Worm (Caenorhabditis elegans): ENCODE data around the gene F33G12.6.

The F33G12.6 gene

ce11 chrII:5056254-5056653 is 6.5 kb downstream of the F33G12.6 start:
- TF ChIP-seq snpc-4 (tag; optimal IDR thresholded peaks at IDR 0.05): no peak
- peak; percentile 2 for TF ChIP-seq elt-2 (tag; optimal IDR thresholded peaks at IDR 0.05)

- TF ChIP-seq unc-62 (GFP tag; optimal IDR thresholded peaks at IDR 0.05) (no peak), elt-2 (tag; optimal IDR thresholded peaks at IDR 0.05) (peak; percentile 90), unc-39 (tag; optimal IDR thresholded peaks at IDR 0.05) (no peak), nhr-28 (tag; optimal IDR thresholded peaks at IDR 0.05) (no peak), nhr-76 (tag; optimal IDR thresholded peaks at IDR 0.05) (no peak), nfya-1 (tag; optimal IDR thresholded peaks at IDR 0.05; ENCODE audit: insufficient read depth) (peak; percentile 43), mdl-1 (tag; optimal IDR thresholded peaks at IDR 0.05) (no peak), fkh-2 (tag; optimal IDR thresholded peaks at IDR 0.05) (no peak), nhr-11 (tag; optimal IDR thresholded peaks at IDR 0.05) (no peak), nhr-77 (tag; optimal IDR thresholded peaks at IDR 0.05) (no peak), lin-39 (tag; optimal IDR thresholded peaks at IDR 0.05) (peak; percentile 21), ztf-4 (tag; optimal IDR thresholded peaks at IDR 0.05) (no peak), nhr-67 (tag; optimal IDR thresholded peaks at IDR 0.05) (no peak), nhr-237 (tag; optimal IDR thresholded peaks at IDR 0.05) (no peak), nhr-23 (tag; optimal IDR thresholded peaks at IDR 0.05) (peak; percentile 46), egl-5 (tag; optimal IDR thresholded peaks at IDR 0.05) (peak; percentile 61), snpc-4 (tag; optimal IDR thresholded peaks at IDR 0.05) (peak; percentile 99), elt-1 (tag; optimal IDR thresholded peaks at IDR 0.05) (no peak), fkh-10 (GFP tag; optimal IDR thresholded peaks at IDR 0.05) (no peak), nhr-12 (tag; optimal IDR thresholded peaks at IDR 0.05) (no peak), hmg-11 (tag; optimal IDR thresholded peaks at IDR 0.05) (peak; percentile 67), fos-1 (tag; optimal IDR thresholded peaks at IDR 0.05) (no peak), aly-2 (tag; optimal IDR thresholded peaks at IDR 0.05) (no peak), elt-3 (tag; optimal IDR thresholded peaks at IDR 0.05) (no peak), pha-4 (tag; optimal IDR thresholded peaks at IDR 0.05) (peak; percentile 73), ceh-9 (tag; optimal IDR thresholded peaks at IDR 0.05) (no peak), mml-1 (tag; optimal IDR thresholded peaks at IDR 0.05) (no peak), ceh-16 (tag; optimal IDR thresholded peaks at IDR 0.05) (no peak), egl-27 (tag; optimal IDR thresholded peaks at IDR 0.05) (no peak), R02D3.7 (tag; optimal IDR thresholded peaks at IDR 0.05) (no peak), ztf-11 (tag; optimal IDR thresholded peaks at IDR 0.05) (no peak), lin-15B (tag; optimal IDR thresholded peaks at IDR 0.05) (peak; percentile 37), jun-1 (tag; optimal IDR thresholded peaks at IDR 0.05) (peak; percentile 9), pqm-1 (tag; optimal IDR thresholded peaks at IDR 0.05) (peak; percentile 9), eor-1 (tag; optimal IDR thresholded peaks at IDR 0.05) (no peak), zag-1 (tag; optimal IDR thresholded peaks at IDR 0.05) (no peak), tbx-2 (tag; optimal IDR thresholded peaks at IDR 0.05) (peak; percentile 51), nhr-25 (tag; optimal IDR thresholded peaks at IDR 0.05) (peak; percentile 79), nhr-43 (tag; optimal IDR thresholded peaks at IDR 0.05; ENCODE audit: poor library complexity, severe bottlenecking) (peak; percentile 84), lsy-12 (tag; optimal IDR thresholded peaks at IDR 0.05) (peak; percentile 71)
Observed at ce11 chrII:5057315-5057714, 7.6 kb downstream of the F33G12.6 start.

ce11 chrII:5058036-5058435 is 8.3 kb downstream of the F33G12.6 start, which contains the start of gene C27A2.12:
TSS of gene C27A2.12 (minus strand) at chrII:5058136.
- TF ChIP-seq fkh-2 (tag; optimal IDR thresholded peaks at IDR 0.05): no peak
- no peak for TF ChIP-seq ztf-4 (tag; optimal IDR thresholded peaks at IDR 0.05)
- no peak for TF ChIP-seq nfya-1 (tag; optimal IDR thresholded peaks at IDR 0.05; ENCODE audit: insufficient read depth)
- no peak for TF ChIP-seq fos-1 (tag; optimal IDR thresholded peaks at IDR 0.05)
- TF ChIP-seq egl-27 (tag; optimal IDR thresholded peaks at IDR 0.05): no peak
- TF ChIP-seq unc-62 (GFP tag; optimal IDR thresholded peaks at IDR 0.05): no peak
- no peak for TF ChIP-seq nhr-11 (tag; optimal IDR thresholded peaks at IDR 0.05)
- TF ChIP-seq sea-2 (GFP tag; optimal IDR thresholded peaks at IDR 0.05): no peak
- no peak for TF ChIP-seq mdl-1 (tag; optimal IDR thresholded peaks at IDR 0.05)
- no peak for TF ChIP-seq nhr-12 (tag; optimal IDR thresholded peaks at IDR 0.05)

Data from whole organism, L3 larva.